Worm (Caenorhabditis elegans) whole organism, L1 larva: ENCODE results near the gene symk-1.

Experiments used
- C16A3.4 ChIP-seq: fragments of 150-350 bp; optimal IDR thresholded peaks from 2 replicates; lab custom pipeline; 2014; ENCODE audit warnings: missing biosample characterization, missing genetic modification characterization
- C34B4.2 ChIP-seq: sonication (generic microtip); optimal IDR thresholded peaks from 2 replicates; lab custom pipeline; 2017; ENCODE audit warnings: mild to moderate bottlenecking, missing genetic modification characterization, missing compliant biosample characterization
- Y116A8C.19 ChIP-seq: sonication (generic microtip); optimal IDR thresholded peaks from 2 replicates; lab custom pipeline; 2016; ENCODE audit warnings: missing compliant biosample characterization, missing genetic modification characterization, borderline replicate concordance
- alr-1 ChIP-seq: fragments of 200-800 bp; sonication (Bioruptor generic); optimal IDR thresholded peaks from 2 replicates; lab custom pipeline; 2018; ENCODE audit warnings: borderline replicate concordance, mild to moderate bottlenecking, missing genetic modification characterization, missing compliant biosample characterization
- ama-1 ChIP-seq: fragments of 150-350 bp; optimal IDR thresholded peaks from 2 replicates; lab custom pipeline; 2014
- blmp-1 ChIP-seq: fragments of 150-350 bp; optimal IDR thresholded peaks from 2 replicates; lab custom pipeline; 2014; ENCODE audit warnings: missing biosample characterization, missing genetic modification characterization
- ceh-82 ChIP-seq, 3 experiments: fragments of 150-350 bp in 1 of 3; sonication (generic microtip) in 2 of 3; optimal IDR thresholded peaks; 2 replicates each; lab custom pipeline; 2014 to 2017; ENCODE audit warnings: missing biosample characterization in 3 of 3, missing genetic modification characterization in 3 of 3
- ceh-88 ChIP-seq: fragments of 200-800 bp; sonication (Bioruptor generic); IDR thresholded peaks from 2 replicates; pipeline ENCODE4 v1.3.6; 2022; ENCODE audit warnings: missing genetic modification characterization, missing compliant biosample characterization
- efl-1 ChIP-seq, 4 experiments: fragments of 150-350 bp; optimal IDR thresholded peaks in 3 of 4; peaks in 1 of 4; 1 replicate in 1 of 4; 2 replicates in 3 of 4; lab custom pipeline; 2014; ENCODE audit warnings: missing biosample characterization in 2 of 4, missing genetic modification characterization in 2 of 4, missing genetic modification reagents in 2 of 4
- elt-3 ChIP-seq, 6 experiments: fragments of 150-350 bp in 1 of 6; sonication (generic microtip); optimal IDR thresholded peaks; 2 replicates each; lab custom pipeline; 2017 to 2018; ENCODE audit warnings: missing biosample characterization in 6 of 6, missing genetic modification characterization in 6 of 6, inconsistent platforms in 1 of 6
- fkh-8 ChIP-seq: sonication (generic microtip); optimal IDR thresholded peaks from 2 replicates; lab custom pipeline; 2016; ENCODE audit warnings: mild to moderate bottlenecking, missing genetic modification characterization, missing compliant biosample characterization
- lin-13 ChIP-seq: fragments of 150-350 bp; optimal IDR thresholded peaks from 2 replicates; lab custom pipeline; 2014; ENCODE audit warnings: missing biosample characterization, missing genetic modification reagents, missing genetic modification characterization
- lin-14 ChIP-seq: fragments of 200-800 bp; sonication (Bioruptor generic); optimal IDR thresholded peaks from 2 replicates; lab custom pipeline; 2018; ENCODE audit warnings: mild to moderate bottlenecking, missing genetic modification characterization, moderate library complexity, missing compliant biosample characterization
- lin-35 ChIP-seq, 2 experiments: fragments of 150-350 bp; optimal IDR thresholded peaks; 2 replicates each; lab custom pipeline; 2014; ENCODE audit warnings: missing biosample characterization in 2 of 2, missing genetic modification characterization in 2 of 2, missing genetic modification reagents in 2 of 2
- lsy-2 ChIP-seq, 2 experiments: fragments of 150-350 bp; optimal IDR thresholded peaks; 2 replicates each; lab custom pipeline; 2014; ENCODE audit warnings: missing biosample characterization in 2 of 2, missing genetic modification characterization in 2 of 2
- mab-9 ChIP-seq: fragments of 200-800 bp; sonication (Bioruptor generic); IDR thresholded peaks from 2 replicates; pipeline ENCODE4 v1.3.6; 2022; ENCODE audit warnings: missing genetic modification reagents, missing genetic modification characterization, missing compliant biosample characterization
- mdl-1 ChIP-seq, 2 experiments: fragments of 150-350 bp; optimal IDR thresholded peaks; 2 replicates each; lab custom pipeline; 2014 to 2017; ENCODE audit warnings: missing biosample characterization in 2 of 2, missing genetic modification characterization in 2 of 2, inconsistent platforms in 1 of 2
- mep-1 ChIP-seq: fragments of 150-350 bp; optimal IDR thresholded peaks from 2 replicates; lab custom pipeline; 2014; ENCODE audit warnings: missing biosample characterization, missing genetic modification characterization
- nhr-11 ChIP-seq: fragments of 150-350 bp; optimal IDR thresholded peaks from 2 replicates; lab custom pipeline; 2014; ENCODE audit warnings: missing biosample characterization, missing genetic modification characterization
- nhr-12 ChIP-seq: sonication (generic microtip); optimal IDR thresholded peaks from 2 replicates; lab custom pipeline; 2017; ENCODE audit warnings: missing biosample characterization, missing genetic modification characterization
- nhr-19 ChIP-seq: fragments of 200-800 bp; sonication (Bioruptor generic); conservative IDR thresholded peaks from 2 replicates; pipeline ENCODE4 v1.3.6; 2022; ENCODE audit warnings: missing genetic modification characterization, missing compliant biosample characterization
- nhr-20 ChIP-seq: sonication (generic microtip); optimal IDR thresholded peaks from 2 replicates; lab custom pipeline; 2016; ENCODE audit warnings: mild to moderate bottlenecking, missing genetic modification characterization, missing compliant biosample characterization
- nhr-237 ChIP-seq: fragments of 150-350 bp; optimal IDR thresholded peaks from 2 replicates; lab custom pipeline; 2014; ENCODE audit warnings: missing biosample characterization, missing genetic modification characterization
- nhr-28 ChIP-seq: fragments of 150-350 bp; optimal IDR thresholded peaks from 2 replicates; lab custom pipeline; 2014; ENCODE audit warnings: missing biosample characterization, missing genetic modification characterization
- nhr-47 ChIP-seq: sonication (generic microtip); optimal IDR thresholded peaks from 2 replicates; lab custom pipeline; 2016; ENCODE audit warnings: mild to moderate bottlenecking, missing genetic modification characterization, moderate library complexity, missing compliant biosample characterization
- nhr-71 ChIP-seq: sonication (generic microtip); optimal IDR thresholded peaks from 2 replicates; lab custom pipeline; 2016; ENCODE audit warnings: mild to moderate bottlenecking, missing genetic modification characterization, moderate library complexity, missing compliant biosample characterization
- nhr-85 ChIP-seq: sonication (generic microtip); peaks from one replicate; lab custom pipeline; 2016; ENCODE audit warnings: missing genetic modification characterization, inconsistent platforms, missing compliant biosample characterization
- nhr-90 ChIP-seq: sonication (generic microtip); optimal IDR thresholded peaks from 2 replicates; lab custom pipeline; 2016; ENCODE audit warnings: mild to moderate bottlenecking, missing genetic modification characterization, missing compliant biosample characterization; ENCODE audit not compliant: poor library complexity
- pag-3 ChIP-seq: sonication (generic microtip); optimal IDR thresholded peaks from 2 replicates; lab custom pipeline; 2017; ENCODE audit warnings: missing genetic modification characterization, mild to moderate bottlenecking, missing compliant biosample characterization, antibody characterized with exemption, borderline replicate concordance; ENCODE audit not compliant: insufficient read depth
- skn-1 ChIP-seq: fragments of 150-350 bp; optimal IDR thresholded peaks from 2 replicates; lab custom pipeline; 2014; ENCODE audit warnings: missing biosample characterization, missing genetic modification characterization
- snpc-4 ChIP-seq: fragments of 150-350 bp; optimal IDR thresholded peaks from 2 replicates; lab custom pipeline; 2014; ENCODE audit warnings: missing biosample characterization, missing genetic modification characterization
- snu-23 ChIP-seq: sonication (generic microtip); optimal IDR thresholded peaks from 2 replicates; lab custom pipeline; 2016; ENCODE audit warnings: missing genetic modification characterization, missing compliant biosample characterization
- sox-4 ChIP-seq: sonication (generic microtip); optimal IDR thresholded peaks from 2 replicates; lab custom pipeline; 2016; ENCODE audit warnings: missing genetic modification characterization, missing compliant biosample characterization
- swsn-7 ChIP-seq: sonication (generic microtip); optimal IDR thresholded peaks from 2 replicates; lab custom pipeline; 2016; ENCODE audit warnings: missing genetic modification characterization, missing compliant biosample characterization
- tbx-2 ChIP-seq: sonication (generic microtip); optimal IDR thresholded peaks from 2 replicates; lab custom pipeline; 2016; ENCODE audit warnings: missing genetic modification characterization, missing compliant biosample characterization
- tlp-1 ChIP-seq: fragments of 150-350 bp; optimal IDR thresholded peaks from 2 replicates; lab custom pipeline; 2014; ENCODE audit warnings: missing biosample characterization, missing genetic modification characterization
- unc-30 ChIP-seq: sonication (generic microtip); optimal IDR thresholded peaks from 2 replicates; lab custom pipeline; 2017; ENCODE audit warnings: missing biosample characterization, missing genetic modification characterization
- xbp-1 ChIP-seq: sonication (generic microtip); optimal IDR thresholded peaks from 2 replicates; lab custom pipeline; 2016; ENCODE audit warnings: missing genetic modification characterization, missing compliant biosample characterization
- zag-1 ChIP-seq: fragments of 150-350 bp; optimal IDR thresholded peaks from 2 replicates; lab custom pipeline; 2014; ENCODE audit warnings: missing biosample characterization, missing genetic modification characterization

symk-1 gene

ce11 chrV:8607353-8607850 lies 37.3 kb downstream of the symk-1 start, which contains the start of gene smk-1:
smk-1 (plus strand) TSS chrV:8607800.
- TF ChIP-seq nhr-20 (tag; lab: Kevin White, UChicago) (peak; percentile 42), elt-3 (tag; optimal IDR thresholded peaks at IDR 0.05; lab: Kevin White, UChicago) (peak in 3 of 6 experiments; percentile 9 to 79 (median 12)), pag-3 (tag; lab: Kevin White, UChicago) (no peak), snu-23 (GFP tag; lab: Kevin White, UChicago) (peak; percentile 38), mab-9 (GFP tag; lab: Robert Waterston, UW) (no peak), lsy-2 (tag; optimal IDR thresholded peaks at IDR 0.05; lab: Kevin White, UChicago) (peak in 1 of 2 experiments; percentile 18), blmp-1 (tag; lab: Kevin White, UChicago) (peak; percentile 85), lin-14 (peak; percentile 67), ama-1 (lab: Kevin White, UChicago) (no peak), nhr-19 (GFP tag; lab: Robert Waterston, UW) (0 out of 2 replicates have a peak, but pooled peaks have one; percentile 3), nhr-71 (tag; lab: Kevin White, UChicago) (peak; percentile 45), skn-1 (tag; lab: Kevin White, UChicago) (peak; percentile 16), ceh-88 (GFP tag; lab: Robert Waterston, UW) (no peak), mep-1 (tag; lab: Kevin White, UChicago) (peak; percentile 34), nhr-47 (peak; percentile 4), mdl-1 (tag; optimal IDR thresholded peaks at IDR 0.05; lab: Kevin White, UChicago) (peak in 1 of 2 experiments; percentile 11), swsn-7 (tag; lab: Kevin White, UChicago) (peak; percentile 3), nhr-90 (tag; lab: Kevin White, UChicago) (peak; percentile 23), lin-35 (GFP tag; optimal IDR thresholded peaks at IDR 0.05; lab: Kevin White, UChicago) (peak in 1 of 2 experiments; percentile 16), nhr-85 (tag; lab: Kevin White, UChicago) (peak; percentile 77)

DNA sequence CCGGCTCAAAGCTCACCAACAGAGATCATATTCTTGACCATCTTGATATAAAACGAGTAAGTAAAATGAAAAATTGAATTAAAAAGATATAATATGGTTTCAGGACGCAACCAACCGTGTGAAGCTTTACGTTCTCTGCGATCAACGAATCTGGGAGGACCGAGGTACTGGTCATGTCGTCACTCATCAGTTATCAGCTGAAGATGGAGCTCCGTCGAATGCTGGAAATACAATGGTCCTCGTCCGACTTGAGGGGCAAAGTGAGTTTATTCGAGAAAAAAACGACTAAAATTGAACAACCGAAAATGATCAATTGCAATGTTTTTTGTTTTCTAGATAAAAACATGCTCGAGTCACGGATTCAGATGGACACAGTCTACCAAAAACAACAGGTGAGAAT lies 38.4 kb downstream of the symk-1 start:
- TF ChIP-seq efl-1 (optimal IDR thresholded peaks at IDR 0.05; lab: Kevin White, UChicago), result no peak
- TF ChIP-seq efl-1 (GFP tag; optimal IDR thresholded peaks at IDR 0.05 in 1 of 2; lab: Kevin White, UChicago), result peak in 1 of 2 experiments; percentile 50
- TF ChIP-seq C16A3.4 (tag; lab: Kevin White, UChicago), result no peak
- TF ChIP-seq C34B4.2 (tag; lab: Kevin White, UChicago), result no peak
- no peak for TF ChIP-seq tbx-2 (tag; lab: Kevin White, UChicago)
- no peak for TF ChIP-seq nhr-11 (tag; lab: Kevin White, UChicago)

DNA sequence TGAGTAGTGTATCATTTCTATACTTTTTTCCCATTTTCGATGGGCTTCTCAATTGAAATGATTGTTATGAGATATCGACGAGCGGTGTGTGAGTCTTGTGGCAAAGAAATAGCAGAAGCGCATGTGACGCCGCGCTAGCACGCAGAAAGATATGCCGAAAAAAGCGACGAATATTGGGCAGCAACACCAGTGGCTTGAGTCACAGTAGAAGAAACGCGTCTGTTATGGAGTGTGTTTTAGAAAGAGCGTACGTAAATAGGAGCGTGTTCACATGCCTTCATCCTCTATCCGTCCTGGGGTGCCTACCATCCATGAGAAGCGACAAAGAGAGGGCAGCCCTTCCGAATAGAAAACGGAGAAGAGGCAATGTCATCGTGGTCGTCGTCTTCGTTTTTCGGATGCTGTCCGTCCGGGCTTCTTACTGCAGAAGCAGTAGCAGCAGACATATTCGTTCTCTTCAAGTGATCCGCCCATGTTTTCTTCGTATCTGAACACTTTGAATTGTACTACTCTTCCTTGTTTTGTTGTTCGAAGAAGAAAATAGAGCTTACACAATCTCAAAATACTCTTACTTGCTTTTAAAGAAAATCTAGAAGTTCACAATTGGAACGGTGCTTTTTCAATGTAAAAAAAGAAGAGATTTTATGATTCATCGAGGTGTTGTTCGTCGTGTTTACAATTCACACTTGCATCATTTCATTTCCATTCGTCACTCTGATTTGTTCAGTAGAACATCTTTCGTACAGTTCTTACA lies 39.8 kb downstream of the symk-1 start:
- no peak for TF ChIP-seq unc-30 (tag; lab: Kevin White, UChicago)
- no peak for TF ChIP-seq tlp-1 (tag; lab: Kevin White, UChicago)
- peak in 1 of 2 experiments; percentile 22 for TF ChIP-seq lsy-2 (tag; optimal IDR thresholded peaks at IDR 0.05; lab: Kevin White, UChicago)
- TF ChIP-seq ceh-82 (tag; optimal IDR thresholded peaks at IDR 0.05; lab: Kevin White, UChicago), result peak in 1 of 3 experiments; percentile 21
- TF ChIP-seq sox-4 (tag; lab: Kevin White, UChicago), result no peak
- peak; percentile 42 for TF ChIP-seq fkh-8 (tag; lab: Kevin White, UChicago)
- TF ChIP-seq alr-1, result no peak
- TF ChIP-seq snpc-4 (tag; lab: Kevin White, UChicago), result no peak
- no peak for TF ChIP-seq Y116A8C.19 (tag; lab: Kevin White, UChicago)
- TF ChIP-seq nhr-71 (tag; lab: Kevin White, UChicago), result peak; percentile 0
- TF ChIP-seq zag-1 (tag; lab: Kevin White, UChicago), result no peak
- TF ChIP-seq nhr-12, result no peak
- peak; percentile 19 for TF ChIP-seq nhr-47
- peak; percentile 79 for TF ChIP-seq lin-14
- TF ChIP-seq nhr-90 (tag; lab: Kevin White, UChicago), result no peak
- no peak for TF ChIP-seq nhr-28 (tag; lab: Kevin White, UChicago)
- TF ChIP-seq mdl-1 (tag; optimal IDR thresholded peaks at IDR 0.05; lab: Kevin White, UChicago), result peak in 1 of 2 experiments; percentile 21
- TF ChIP-seq xbp-1 (tag; lab: Kevin White, UChicago), result peak; percentile 7
- no peak for TF ChIP-seq nhr-237
- no peak for TF ChIP-seq lin-13 (GFP tag; lab: Kevin White, UChicago)
- peak; percentile 13 for TF ChIP-seq blmp-1 (tag; lab: Kevin White, UChicago)
